Worm (Caenorhabditis elegans) whole organism, L1 larva: ENCODE results near the gene K01A11.1.

Experiments used
- F16B12.6 ChIP-seq: fragments of 150-350 bp; optimal IDR thresholded peaks from 2 replicates; lab custom pipeline; 2014; ENCODE audit warnings: missing biosample characterization, missing genetic modification characterization
- aly-2 ChIP-seq: fragments of 150-350 bp; optimal IDR thresholded peaks from 2 replicates; lab custom pipeline; 2014; ENCODE audit warnings: missing biosample characterization, missing genetic modification characterization
- blmp-1 ChIP-seq: fragments of 150-350 bp; optimal IDR thresholded peaks from 2 replicates; lab custom pipeline; 2014; ENCODE audit warnings: missing biosample characterization, missing genetic modification characterization
- ceh-63 ChIP-seq: fragments of 200-800 bp; sonication (Bioruptor generic); optimal IDR thresholded peaks from 2 replicates; lab custom pipeline; 2018; ENCODE audit warnings: mild to moderate bottlenecking, missing genetic modification characterization, missing compliant biosample characterization
- ceh-8 ChIP-seq: fragments of 200-800 bp; sonication (Bioruptor generic); optimal IDR thresholded peaks from 2 replicates; lab custom pipeline; 2018; ENCODE audit warnings: mild to moderate bottlenecking, missing genetic modification characterization, moderate library complexity, missing compliant biosample characterization
- ceh-82 ChIP-seq, 3 experiments: fragments of 150-350 bp in 1 of 3; sonication (generic microtip) in 2 of 3; optimal IDR thresholded peaks; 2 replicates each; lab custom pipeline; 2014 to 2017; ENCODE audit warnings: missing biosample characterization in 3 of 3, missing genetic modification characterization in 3 of 3
- dpl-1 ChIP-seq, 3 experiments: fragments of 150-350 bp in 2 of 3; sonication (generic microtip) in 1 of 3; optimal IDR thresholded peaks; 2 replicates each; lab custom pipeline; 2014 to 2017; ENCODE audit warnings: missing biosample characterization in 3 of 3, missing genetic modification characterization in 3 of 3, missing genetic modification reagents in 3 of 3
- efl-1 ChIP-seq, 4 experiments: fragments of 150-350 bp; optimal IDR thresholded peaks in 3 of 4; peaks in 1 of 4; 1 replicate in 1 of 4; 2 replicates in 3 of 4; lab custom pipeline; 2014; ENCODE audit warnings: missing biosample characterization in 2 of 4, missing genetic modification characterization in 2 of 4, missing genetic modification reagents in 2 of 4
- efl-3 ChIP-seq: fragments of 200-800 bp; sonication (Bioruptor generic); optimal IDR thresholded peaks from 2 replicates; lab custom pipeline; 2018; ENCODE audit warnings: mild to moderate bottlenecking, missing genetic modification characterization, missing compliant biosample characterization
- egl-13 ChIP-seq: sonication (generic microtip); optimal IDR thresholded peaks from 2 replicates; lab custom pipeline; 2016; ENCODE audit warnings: missing genotype, missing genetic modification reagents, missing genetic modification characterization, missing compliant biosample characterization
- egl-27 ChIP-seq, 2 experiments: fragments of 150-350 bp in 1 of 2; sonication (generic microtip); optimal IDR thresholded peaks; 3 replicates each; lab custom pipeline; 2017 to 2018; ENCODE audit warnings: missing biosample characterization in 2 of 2, missing genetic modification characterization in 2 of 2, missing genetic modification reagents in 2 of 2
- elt-2 ChIP-seq: sonication (generic microtip); optimal IDR thresholded peaks from 2 replicates; lab custom pipeline; 2016; ENCODE audit warnings: missing genetic modification characterization, mild to moderate bottlenecking, inconsistent platforms, missing compliant biosample characterization, missing genetic modification reagents
- elt-3 ChIP-seq, 6 experiments: fragments of 150-350 bp in 1 of 6; sonication (generic microtip); optimal IDR thresholded peaks; 2 replicates each; lab custom pipeline; 2017 to 2018; ENCODE audit warnings: missing biosample characterization in 6 of 6, missing genetic modification characterization in 6 of 6, inconsistent platforms in 1 of 6
- fkh-10 ChIP-seq: sonication (generic microtip); optimal IDR thresholded peaks from 2 replicates; lab custom pipeline; 2017; ENCODE audit warnings: missing biosample characterization, missing genetic modification reagents, missing genetic modification characterization
- fkh-8 ChIP-seq: sonication (generic microtip); optimal IDR thresholded peaks from 2 replicates; lab custom pipeline; 2016; ENCODE audit warnings: mild to moderate bottlenecking, missing genetic modification characterization, missing compliant biosample characterization
- fos-1 ChIP-seq: fragments of 150-350 bp; optimal IDR thresholded peaks from 2 replicates; lab custom pipeline; 2014; ENCODE audit warnings: missing biosample characterization, missing genetic modification characterization
- hlh-17 ChIP-seq: fragments of 200-800 bp; sonication (Bioruptor generic); optimal IDR thresholded peaks from 2 replicates; lab custom pipeline; 2018; ENCODE audit warnings: missing genetic modification characterization, mild to moderate bottlenecking, missing compliant biosample characterization, moderate library complexity, borderline replicate concordance
- hlh-4 ChIP-seq: sonication (generic microtip); optimal IDR thresholded peaks from 2 replicates; lab custom pipeline; 2016; ENCODE audit warnings: mild to moderate bottlenecking, missing genetic modification characterization, missing compliant biosample characterization
- hpl-2 ChIP-seq: fragments of 150-350 bp; optimal IDR thresholded peaks from 2 replicates; lab custom pipeline; 2014; ENCODE audit warnings: missing biosample characterization, missing genetic modification reagents, missing genetic modification characterization
- irx-1 ChIP-seq: sonication (generic microtip); optimal IDR thresholded peaks from 2 replicates; lab custom pipeline; 2016; ENCODE audit warnings: missing genetic modification characterization, missing compliant biosample characterization
- isw-1 ChIP-seq: fragments of 200-800 bp; sonication (Bioruptor generic); IDR thresholded peaks from 2 replicates; pipeline ENCODE4 v1.3.6; 2022; ENCODE audit warnings: missing genetic modification characterization, missing compliant biosample characterization
- jun-1 ChIP-seq: fragments of 150-350 bp; optimal IDR thresholded peaks from 2 replicates; lab custom pipeline; 2014; ENCODE audit warnings: missing biosample characterization, missing genetic modification reagents, missing genetic modification characterization
- lin-13 ChIP-seq: fragments of 150-350 bp; optimal IDR thresholded peaks from 2 replicates; lab custom pipeline; 2014; ENCODE audit warnings: missing biosample characterization, missing genetic modification reagents, missing genetic modification characterization
- lin-15B ChIP-seq: fragments of 150-350 bp; sonication (generic microtip); optimal IDR thresholded peaks from 3 replicates; lab custom pipeline; 2014; ENCODE audit warnings: missing biosample characterization, missing genetic modification characterization
- lin-35 ChIP-seq, 2 experiments: fragments of 150-350 bp; optimal IDR thresholded peaks; 2 replicates each; lab custom pipeline; 2014; ENCODE audit warnings: missing biosample characterization in 2 of 2, missing genetic modification characterization in 2 of 2, missing genetic modification reagents in 2 of 2
- lir-3 ChIP-seq: sonication (generic microtip); optimal IDR thresholded peaks from 2 replicates; lab custom pipeline; 2016; ENCODE audit warnings: mild to moderate bottlenecking, missing genetic modification characterization, moderate library complexity, missing compliant biosample characterization; ENCODE audit not compliant: poor library complexity
- lsy-2 ChIP-seq, 2 experiments: fragments of 150-350 bp; optimal IDR thresholded peaks; 2 replicates each; lab custom pipeline; 2014; ENCODE audit warnings: missing biosample characterization in 2 of 2, missing genetic modification characterization in 2 of 2
- mab-9 ChIP-seq: fragments of 200-800 bp; sonication (Bioruptor generic); IDR thresholded peaks from 2 replicates; pipeline ENCODE4 v1.3.6; 2022; ENCODE audit warnings: missing genetic modification reagents, missing genetic modification characterization, missing compliant biosample characterization
- mef-2 ChIP-seq: fragments of 150-350 bp; optimal IDR thresholded peaks from 2 replicates; lab custom pipeline; 2014; ENCODE audit warnings: missing biosample characterization, missing genetic modification characterization
- nhr-11 ChIP-seq: fragments of 150-350 bp; optimal IDR thresholded peaks from 2 replicates; lab custom pipeline; 2014; ENCODE audit warnings: missing biosample characterization, missing genetic modification characterization
- nhr-19 ChIP-seq: fragments of 200-800 bp; sonication (Bioruptor generic); conservative IDR thresholded peaks from 2 replicates; pipeline ENCODE4 v1.3.6; 2022; ENCODE audit warnings: missing genetic modification characterization, missing compliant biosample characterization
- nhr-20 ChIP-seq: sonication (generic microtip); optimal IDR thresholded peaks from 2 replicates; lab custom pipeline; 2016; ENCODE audit warnings: mild to moderate bottlenecking, missing genetic modification characterization, missing compliant biosample characterization
- nhr-237 ChIP-seq: fragments of 150-350 bp; optimal IDR thresholded peaks from 2 replicates; lab custom pipeline; 2014; ENCODE audit warnings: missing biosample characterization, missing genetic modification characterization
- nhr-28 ChIP-seq: fragments of 150-350 bp; optimal IDR thresholded peaks from 2 replicates; lab custom pipeline; 2014; ENCODE audit warnings: missing biosample characterization, missing genetic modification characterization
- nhr-47 ChIP-seq: sonication (generic microtip); optimal IDR thresholded peaks from 2 replicates; lab custom pipeline; 2016; ENCODE audit warnings: mild to moderate bottlenecking, missing genetic modification characterization, moderate library complexity, missing compliant biosample characterization
- nhr-71 ChIP-seq: sonication (generic microtip); optimal IDR thresholded peaks from 2 replicates; lab custom pipeline; 2016; ENCODE audit warnings: mild to moderate bottlenecking, missing genetic modification characterization, moderate library complexity, missing compliant biosample characterization
- nhr-76 ChIP-seq: sonication (generic microtip); optimal IDR thresholded peaks from 2 replicates; lab custom pipeline; 2017; ENCODE audit warnings: missing biosample characterization, missing genetic modification characterization
- nhr-77 ChIP-seq: fragments of 150-350 bp; optimal IDR thresholded peaks from 2 replicates; lab custom pipeline; 2014; ENCODE audit warnings: missing biosample characterization, missing genetic modification characterization
- nhr-84 ChIP-seq: sonication (generic microtip); optimal IDR thresholded peaks from 2 replicates; lab custom pipeline; 2017; ENCODE audit warnings: missing biosample characterization, missing genetic modification characterization
- nhr-90 ChIP-seq: sonication (generic microtip); optimal IDR thresholded peaks from 2 replicates; lab custom pipeline; 2016; ENCODE audit warnings: mild to moderate bottlenecking, missing genetic modification characterization, missing compliant biosample characterization; ENCODE audit not compliant: poor library complexity
- pqm-1 ChIP-seq: sonication (generic microtip); optimal IDR thresholded peaks from 3 replicates; lab custom pipeline; 2017; ENCODE audit warnings: missing biosample characterization, missing genetic modification characterization
- skn-1 ChIP-seq: fragments of 150-350 bp; optimal IDR thresholded peaks from 2 replicates; lab custom pipeline; 2014; ENCODE audit warnings: missing biosample characterization, missing genetic modification characterization
- swsn-7 ChIP-seq: sonication (generic microtip); optimal IDR thresholded peaks from 2 replicates; lab custom pipeline; 2016; ENCODE audit warnings: missing genetic modification characterization, missing compliant biosample characterization
- tbx-2 ChIP-seq: sonication (generic microtip); optimal IDR thresholded peaks from 2 replicates; lab custom pipeline; 2016; ENCODE audit warnings: missing genetic modification characterization, missing compliant biosample characterization
- unc-130 ChIP-seq: fragments of 150-350 bp; optimal IDR thresholded peaks from 2 replicates; lab custom pipeline; 2017; ENCODE audit warnings: missing biosample characterization, missing genetic modification characterization, inconsistent platforms
- unc-62 ChIP-seq: fragments of 150-350 bp; optimal IDR thresholded peaks from 2 replicates; lab custom pipeline; 2014; ENCODE audit warnings: missing biosample characterization, missing genetic modification reagents, missing genetic modification characterization
- unc-86 ChIP-seq: sonication (generic microtip); optimal IDR thresholded peaks from 2 replicates; lab custom pipeline; 2016; ENCODE audit warnings: missing genetic modification characterization, missing compliant biosample characterization
- unc-98 ChIP-seq: fragments of 200-800 bp; sonication (Bioruptor generic); IDR thresholded peaks from 2 replicates; pipeline ENCODE4 v1.3.6; 2022; ENCODE audit warnings: missing genetic modification characterization, missing compliant biosample characterization
- vab-15 ChIP-seq: sonication (generic microtip); optimal IDR thresholded peaks from 2 replicates; lab custom pipeline; 2017; ENCODE audit warnings: missing genotype, mild to moderate bottlenecking, missing genetic modification characterization, missing compliant biosample characterization
- xbp-1 ChIP-seq: sonication (generic microtip); optimal IDR thresholded peaks from 2 replicates; lab custom pipeline; 2016; ENCODE audit warnings: missing genetic modification characterization, missing compliant biosample characterization
- zip-4 ChIP-seq: fragments of 200-800 bp; sonication (Bioruptor generic); optimal IDR thresholded peaks from 2 replicates; lab custom pipeline; 2018; ENCODE audit warnings: mild to moderate bottlenecking, missing genetic modification characterization, moderate library complexity, missing compliant biosample characterization

The K01A11.1 gene

ce11 chrIII:3389426-3390020, 41.8 kb downstream of the K01A11.1 start, which contains the start of the genes elmd-1 and hecw-1:
TSS of gene elmd-1 (plus strand) at chrIII:3389919.
TSS of gene hecw-1 (minus strand) at chrIII:3389970.
- TF ChIP-seq hlh-4, result no peak
- no peak for TF ChIP-seq egl-27 (tag; optimal IDR thresholded peaks at IDR 0.05; lab: Kevin White, UChicago)
- no peak for TF ChIP-seq unc-130
- no peak for TF ChIP-seq fkh-8 (tag; lab: Kevin White, UChicago)
- peak; percentile 66 for TF ChIP-seq nhr-71 (tag; lab: Kevin White, UChicago)
- TF ChIP-seq ceh-63 (GFP tag; lab: Kevin White, UChicago), result no peak
- TF ChIP-seq dpl-1 (GFP tag; optimal IDR thresholded peaks at IDR 0.05; lab: Kevin White, UChicago), result peak in 1 of 3 experiments; percentile 38
- no peak for TF ChIP-seq nhr-237 (tag; lab: Kevin White, UChicago)
- TF ChIP-seq tbx-2 (tag; lab: Kevin White, UChicago), result peak; percentile 54
- peak; percentile 64 for TF ChIP-seq nhr-19
- TF ChIP-seq nhr-76 (tag; lab: Kevin White, UChicago), result no peak
- TF ChIP-seq unc-98 (GFP tag; lab: Robert Waterston, UW), result 0 out of 2 replicates have a peak, but pooled peaks have one; percentile 18
- no peak for TF ChIP-seq ceh-8 (GFP tag; lab: Kevin White, UChicago)
- no peak for TF ChIP-seq skn-1
- no peak for TF ChIP-seq efl-3 (GFP tag; lab: Kevin White, UChicago)
- peak; percentile 52 for TF ChIP-seq xbp-1 (tag; lab: Kevin White, UChicago)
- no peak for TF ChIP-seq blmp-1 (tag; lab: Kevin White, UChicago)
- peak; percentile 20 to 64 for TF ChIP-seq lin-35 (GFP tag; optimal IDR thresholded peaks at IDR 0.05; lab: Kevin White, UChicago)
- peak; percentile 67 for TF ChIP-seq nhr-47 (tag; lab: Kevin White, UChicago)
- TF ChIP-seq jun-1 (tag; lab: Kevin White, UChicago), result no peak
- no peak for TF ChIP-seq elt-3 (tag; optimal IDR thresholded peaks at IDR 0.05; lab: Kevin White, UChicago)
- no peak for TF ChIP-seq egl-13
- TF ChIP-seq unc-86 (tag; lab: Kevin White, UChicago), result peak; percentile 45
- TF ChIP-seq aly-2 (tag; lab: Kevin White, UChicago), result no peak
- peak; percentile 1 for TF ChIP-seq fos-1 (tag; lab: Kevin White, UChicago)
- TF ChIP-seq nhr-28 (tag; lab: Kevin White, UChicago), result no peak
- TF ChIP-seq efl-1 (optimal IDR thresholded peaks at IDR 0.05; lab: Kevin White, UChicago), result peak; percentile 40 to 50
- peak in 1 of 2 experiments; percentile 87 for TF ChIP-seq efl-1 (GFP tag; optimal IDR thresholded peaks at IDR 0.05 in 1 of 2; lab: Kevin White, UChicago)
- no peak for TF ChIP-seq unc-62 (GFP tag; lab: Kevin White, UChicago)
- no peak for TF ChIP-seq lin-15B
- TF ChIP-seq nhr-90 (tag; lab: Kevin White, UChicago), result peak; percentile 64
- TF ChIP-seq pqm-1, result no peak
- no peak for TF ChIP-seq hpl-2 (GFP tag; lab: Kevin White, UChicago)
- no peak for TF ChIP-seq mef-2 (tag; lab: Kevin White, UChicago)
- peak; percentile 14 for TF ChIP-seq nhr-77
- TF ChIP-seq hlh-17 (GFP tag; lab: Kevin White, UChicago), result no peak
- peak; percentile 31 for TF ChIP-seq lin-13 (GFP tag; lab: Kevin White, UChicago)
- no peak for TF ChIP-seq fkh-10 (GFP tag; lab: Kevin White, UChicago)
- peak; percentile 17 for TF ChIP-seq isw-1 (GFP tag; lab: Robert Waterston, UW)
- TF ChIP-seq swsn-7, result peak; percentile 60
- TF ChIP-seq lsy-2 (tag; optimal IDR thresholded peaks at IDR 0.05; lab: Kevin White, UChicago), result peak; percentile 14 to 55
- peak in 1 of 3 experiments; percentile 17 for TF ChIP-seq ceh-82 (tag; optimal IDR thresholded peaks at IDR 0.05; lab: Kevin White, UChicago)
- TF ChIP-seq mab-9 (GFP tag; lab: Robert Waterston, UW), result no peak
- TF ChIP-seq vab-15 (tag; lab: Kevin White, UChicago), result no peak
- peak; percentile 56 for TF ChIP-seq nhr-20
- TF ChIP-seq nhr-11 (tag; lab: Kevin White, UChicago), result no peak
- TF ChIP-seq elt-2 (tag; lab: Kevin White, UChicago), result peak; percentile 41
- no peak for TF ChIP-seq nhr-84 (tag; lab: Kevin White, UChicago)
- peak; percentile 41 for TF ChIP-seq zip-4 (GFP tag; lab: Kevin White, UChicago)
- no peak for TF ChIP-seq lir-3 (tag; lab: Kevin White, UChicago)
- TF ChIP-seq F16B12.6 (tag; lab: Kevin White, UChicago), result no peak
- peak; percentile 19 for TF ChIP-seq irx-1 (tag; lab: Kevin White, UChicago)
